Worm (Caenorhabditis elegans): ENCODE results near the gene F17A9.5.

Gene F17A9.5

DNA sequence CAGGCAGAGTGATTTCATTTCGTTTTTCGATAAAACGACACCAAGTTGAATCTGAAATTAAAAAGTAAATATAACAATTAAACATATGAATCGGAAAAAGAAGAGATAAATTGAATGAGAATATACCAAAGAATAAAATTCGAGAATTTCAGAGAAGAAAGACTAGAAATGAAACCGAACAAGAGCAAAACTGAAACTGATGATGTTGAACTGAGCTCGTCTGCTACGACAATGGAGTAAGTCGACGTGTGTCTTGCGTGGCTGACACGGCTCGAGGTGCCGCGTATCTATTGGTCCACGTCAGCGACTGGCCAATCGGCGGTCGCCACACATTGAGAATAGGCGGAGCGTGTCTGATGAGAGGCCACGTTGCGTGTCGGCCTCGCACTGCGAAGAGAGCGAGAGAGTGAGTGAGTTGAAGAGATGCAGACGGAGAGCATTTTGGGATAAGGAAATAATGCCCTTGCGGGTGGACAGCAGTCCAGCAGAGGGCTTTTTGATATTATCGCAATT is 12.2 kb downstream of the F17A9.5 start, which contains the start of gene crt-1 (continued):
- TF ChIP-seq nhr-6 (tag; optimal IDR thresholded peaks at IDR 0.05) (peak; percentile 37), alr-1 (tag; optimal IDR thresholded peaks at IDR 0.05) (no peak), unc-62 (GFP tag; optimal IDR thresholded peaks at IDR 0.05) (peak; percentile 46), nhr-21 (tag; optimal IDR thresholded peaks at IDR 0.05) (peak; percentile 88), unc-39 (tag; optimal IDR thresholded peaks at IDR 0.05) (no peak), mab-5 (tag; optimal IDR thresholded peaks at IDR 0.05) (peak; percentile 90), nhr-12 (tag; optimal IDR thresholded peaks at IDR 0.05) (no peak), nhr-77 (tag; optimal IDR thresholded peaks at IDR 0.05) (peak; percentile 58), ama-1 (optimal IDR thresholded peaks at IDR 0.05) (peak; percentile 79), Y55F3AM.14 (GFP tag; optimal IDR thresholded peaks at IDR 0.05) (peak; percentile 78), sma-3 (GFP tag; optimal IDR thresholded peaks at IDR 0.05) (peak; percentile 92), nhr-25 (tag; optimal IDR thresholded peaks at IDR 0.05) (peak; percentile 76), ztf-11 (tag; optimal IDR thresholded peaks at IDR 0.05) (no peak), sma-9 (GFP tag; optimal IDR thresholded peaks at IDR 0.05) (peak; percentile 77), sma-9 (tag; optimal IDR thresholded peaks at IDR 0.05) (no peak), elt-3 (tag; optimal IDR thresholded peaks at IDR 0.05) (no peak), nhr-10 (tag; optimal IDR thresholded peaks at IDR 0.05) (peak; percentile 46)

DNA sequence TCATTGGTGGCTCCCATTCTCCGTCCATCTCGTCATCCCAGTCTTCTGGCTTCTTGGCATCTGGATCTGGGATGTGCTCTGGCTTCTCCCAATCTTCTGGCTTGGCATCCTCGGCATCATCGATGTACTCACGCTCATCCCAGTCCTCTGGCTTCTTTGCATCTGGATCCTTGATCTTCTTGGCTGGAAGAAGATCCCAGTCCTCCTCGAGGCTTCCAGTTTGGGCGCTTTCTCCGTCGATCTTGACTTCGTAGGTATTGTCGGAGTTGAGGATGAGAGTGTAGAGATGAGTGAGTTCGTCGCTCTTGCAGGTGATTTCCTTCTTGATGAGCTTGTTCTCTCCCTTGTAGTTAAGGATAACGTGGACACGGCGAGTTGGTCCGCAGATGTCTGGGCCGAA is 13.2 kb downstream of the F17A9.5 start:
- TF ChIP-seq ama-1 (optimal IDR thresholded peaks at IDR 0.05), result no peak
- no peak for TF ChIP-seq R02D3.7 (tag; optimal IDR thresholded peaks at IDR 0.05)
- no peak for TF ChIP-seq nhr-11 (tag; optimal IDR thresholded peaks at IDR 0.05)

DNA sequence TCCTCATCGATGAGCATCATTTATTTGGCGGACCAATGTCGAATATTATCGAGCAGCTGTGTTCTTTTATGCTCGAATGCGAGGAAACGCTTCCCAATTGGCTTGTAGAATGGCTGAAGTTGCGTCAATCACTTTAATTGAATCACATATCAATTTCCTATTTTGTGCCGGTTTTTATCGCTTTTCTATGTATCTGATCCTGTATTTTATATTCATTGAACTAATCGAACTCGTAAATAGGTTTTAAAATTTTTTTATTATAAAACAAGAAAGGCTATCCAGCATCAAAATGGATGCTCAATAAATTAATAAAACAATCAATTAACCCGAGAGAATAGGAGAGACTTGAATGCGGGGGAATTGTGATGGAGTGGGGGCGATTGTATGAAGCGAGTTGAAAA is 14.0 kb downstream of the F17A9.5 start:
- peak; percentile 58 for TF ChIP-seq ama-1 (optimal IDR thresholded peaks at IDR 0.05)
- peak; percentile 22 for TF ChIP-seq sma-9 (GFP tag; optimal IDR thresholded peaks at IDR 0.05)
- no peak for TF ChIP-seq sma-9 (tag; optimal IDR thresholded peaks at IDR 0.05)
- peak in 1 of 2 experiments; percentile 39 for TF ChIP-seq lsy-2 (tag; optimal IDR thresholded peaks at IDR 0.05)
- no peak for TF ChIP-seq nhr-237 (tag; optimal IDR thresholded peaks at IDR 0.05)
- TF ChIP-seq nhr-11 (tag; optimal IDR thresholded peaks at IDR 0.05), result peak; percentile 4
- TF ChIP-seq crh-2 (tag; optimal IDR thresholded peaks at IDR 0.05), result peak; percentile 51
- peak; percentile 28 for TF ChIP-seq gmeb-1 (tag; optimal IDR thresholded peaks at IDR 0.05)
- no peak for TF ChIP-seq lin-11 (tag; optimal IDR thresholded peaks at IDR 0.05)
- TF ChIP-seq blmp-1 (tag; optimal IDR thresholded peaks at IDR 0.05; ENCODE audit: insufficient read depth), result no peak
- no peak for TF ChIP-seq mdl-1 (tag; optimal IDR thresholded peaks at IDR 0.05)
- no peak for TF ChIP-seq nhr-10 (tag; optimal IDR thresholded peaks at IDR 0.05)
- TF ChIP-seq ztf-1 (GFP tag; conservative IDR thresholded peaks at IDR 0.05), result no peak

DNA sequence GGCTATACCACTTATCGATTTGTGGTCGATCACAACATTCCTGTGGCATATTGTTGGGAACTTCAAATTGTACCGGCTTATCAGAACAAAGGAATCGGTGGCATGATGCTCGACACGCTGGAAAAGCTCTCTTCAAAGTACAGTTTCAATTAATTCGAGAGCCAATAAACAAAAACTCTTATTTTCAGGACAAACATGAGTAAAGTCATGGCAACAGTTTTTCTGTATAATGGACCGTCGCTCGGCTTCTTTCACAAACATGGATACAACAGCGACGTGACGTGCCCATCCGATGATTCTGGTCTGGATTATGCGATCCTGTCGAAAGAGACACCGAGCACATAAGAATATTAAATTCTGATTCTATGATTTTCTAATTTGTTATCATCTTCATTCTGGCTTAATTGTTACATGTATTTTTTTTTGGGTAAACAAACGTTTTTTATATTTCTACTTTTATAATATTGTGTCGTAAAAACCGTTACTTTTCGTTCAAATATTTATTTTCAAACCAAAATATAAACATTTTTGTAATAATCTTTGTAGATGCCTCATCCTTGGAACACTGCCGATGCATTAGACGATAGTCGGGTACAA is 16.1 kb downstream of the F17A9.5 start, which contains the start of gene smut-1:
smut-1 (plus strand) TSS at position 547 of the 597 bp plus-strand sequence.
- no peak for TF ChIP-seq elt-3 (tag; optimal IDR thresholded peaks at IDR 0.05)
- no peak for TF ChIP-seq nhr-25 (tag; optimal IDR thresholded peaks at IDR 0.05)
- TF ChIP-seq nhr-237 (tag; optimal IDR thresholded peaks at IDR 0.05), result no peak
- TF ChIP-seq gmeb-1 (tag; optimal IDR thresholded peaks at IDR 0.05), result no peak
- no peak for TF ChIP-seq elt-1 (tag; optimal IDR thresholded peaks at IDR 0.05)
- TF ChIP-seq peb-1 (tag; optimal IDR thresholded peaks at IDR 0.05), result no peak
- TF ChIP-seq ama-1 (optimal IDR thresholded peaks at IDR 0.05), result no peak
- TF ChIP-seq zag-1 (tag; optimal IDR thresholded peaks at IDR 0.05), result no peak

DNA sequence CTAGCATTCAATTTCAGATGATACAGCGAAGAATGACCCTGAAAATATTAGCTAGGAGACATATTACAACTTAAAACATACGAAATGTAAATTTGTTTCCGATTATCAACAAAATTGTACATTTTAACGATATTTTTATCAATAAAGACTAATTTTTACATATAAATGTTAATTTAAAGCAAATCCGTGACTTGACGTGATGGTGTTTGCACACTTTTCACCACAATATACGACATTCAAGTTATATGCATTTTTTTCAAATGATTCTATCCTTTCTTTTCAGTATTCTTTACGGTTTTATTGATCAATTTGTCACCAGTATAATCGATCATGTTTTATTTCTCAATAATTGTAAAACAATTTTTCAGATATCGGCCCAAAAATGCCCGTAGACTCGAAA is 17.0 kb downstream of the F17A9.5 start, which contains the start of gene Y38A10A.7:
Y38A10A.7 (plus strand) TSS at position 369 of the 400 bp plus-strand sequence.
- TF ChIP-seq skn-1 (tag; optimal IDR thresholded peaks at IDR 0.05), result no peak
- peak; percentile 36 for TF ChIP-seq unc-55 (GFP tag; optimal IDR thresholded peaks at IDR 0.05)
- no peak for TF ChIP-seq egl-27 (tag; optimal IDR thresholded peaks at IDR 0.05)
- no peak for TF ChIP-seq fos-1 (tag; optimal IDR thresholded peaks at IDR 0.05)
- TF ChIP-seq nhr-11 (tag; optimal IDR thresholded peaks at IDR 0.05), result no peak
- TF ChIP-seq nhr-23 (tag; optimal IDR thresholded peaks at IDR 0.05), result no peak
- TF ChIP-seq C34F6.9 (tag; optimal IDR thresholded peaks at IDR 0.05), result peak; percentile 61
- TF ChIP-seq mdl-1 (tag; optimal IDR thresholded peaks at IDR 0.05), result no peak
- TF ChIP-seq elt-3 (tag; optimal IDR thresholded peaks at IDR 0.05), result no peak
- TF ChIP-seq ceh-16 (tag; optimal IDR thresholded peaks at IDR 0.05), result no peak
- TF ChIP-seq lin-11 (tag; optimal IDR thresholded peaks at IDR 0.05), result no peak
- TF ChIP-seq alr-1 (tag; optimal IDR thresholded peaks at IDR 0.05), result no peak
- TF ChIP-seq gmeb-1 (tag; optimal IDR thresholded peaks at IDR 0.05), result peak; percentile 8
- peak in 1 of 2 experiments; percentile 47 for TF ChIP-seq lsy-2 (tag; optimal IDR thresholded peaks at IDR 0.05)
- TF ChIP-seq sma-3 (GFP tag; optimal IDR thresholded peaks at IDR 0.05), result no peak
- no peak for TF ChIP-seq sem-4 (tag; optimal IDR thresholded peaks at IDR 0.05)
- peak; percentile 9 for TF ChIP-seq crh-2 (tag; optimal IDR thresholded peaks at IDR 0.05)
- no peak for TF ChIP-seq nhr-77 (tag; optimal IDR thresholded peaks at IDR 0.05)
- no peak for TF ChIP-seq nhr-6 (tag; optimal IDR thresholded peaks at IDR 0.05)
- TF ChIP-seq elt-1 (tag; optimal IDR thresholded peaks at IDR 0.05), result no peak
- TF ChIP-seq zag-1 (tag; optimal IDR thresholded peaks at IDR 0.05), result no peak
- no peak for TF ChIP-seq nhr-237 (tag; optimal IDR thresholded peaks at IDR 0.05)
- no peak for TF ChIP-seq dmd-4 (tag; optimal IDR thresholded peaks at IDR 0.05)
- no peak for TF ChIP-seq ceh-82 (tag; optimal IDR thresholded peaks at IDR 0.05)
- no peak for TF ChIP-seq nhr-25 (tag; optimal IDR thresholded peaks at IDR 0.05)
- TF ChIP-seq nhr-21 (tag; optimal IDR thresholded peaks at IDR 0.05), result no peak
- TF ChIP-seq Y55F3AM.14 (GFP tag; optimal IDR thresholded peaks at IDR 0.05), result no peak
- no peak for TF ChIP-seq blmp-1 (tag; optimal IDR thresholded peaks at IDR 0.05; ENCODE audit: insufficient read depth)
- TF ChIP-seq F13H6.1 (tag; optimal IDR thresholded peaks at IDR 0.05), result no peak
- TF ChIP-seq unc-39 (tag; optimal IDR thresholded peaks at IDR 0.05), result no peak
- TF ChIP-seq nhr-129 (tag; optimal IDR thresholded peaks at IDR 0.05), result no peak
